Worm (Caenorhabditis elegans) whole organism, L4/young adult: ENCODE data around the gene Y57A10A.24.

ENCODE experiments used
- W03F9.2 ChIP-seq: fragments of 150-350 bp; optimal IDR thresholded peaks from 2 replicates; lab custom pipeline; 2014; ENCODE audit warnings: missing biosample characterization, missing genetic modification characterization
- him-1 ChIP-seq: sonication (generic microtip); optimal IDR thresholded peaks from 2 replicates; lab custom pipeline; 2016; ENCODE audit warnings: missing genotype, missing genetic modification reagents, missing genetic modification characterization, missing compliant biosample characterization

ce11 chrII:12278602-12279001 is 35.9 kb downstream of the Y57A10A.24 start:
- TF ChIP-seq him-1, result no peak
- no peak for TF ChIP-seq W03F9.2 (tag; lab: Kevin White, UChicago)
